Fruit fly (Drosophila melanogaster) whole organism, adult: ENCODE data around the gene CASK.

Experiments
- CG11617 ChIP-seq: fragments of 200-800 bp; sonication (Bioruptor generic); optimal IDR thresholded peaks from 2 replicates; lab custom pipeline; 2017; ENCODE audit warnings: mild to moderate bottlenecking, missing biosample characterization, missing genetic modification reagents, missing genetic modification characterization
- CG12768 ChIP-seq: fragments of 200-800 bp; sonication (Bioruptor generic); optimal IDR thresholded peaks from 2 replicates; lab custom pipeline; 2017; ENCODE audit warnings: missing biosample characterization, missing genetic modification characterization, mild to moderate bottlenecking, moderate library complexity, missing genetic modification reagents
- CG14711 ChIP-seq: fragments of 200-800 bp; sonication (Bioruptor generic); optimal IDR thresholded peaks from 2 replicates; lab custom pipeline; 2018; ENCODE audit warnings: missing biosample characterization, mild to moderate bottlenecking, missing genetic modification characterization, moderate library complexity
- CG1620 ChIP-seq: fragments of 200-800 bp; sonication (Bioruptor generic); optimal IDR thresholded peaks from 2 replicates; lab custom pipeline; 2016; ENCODE audit warnings: missing biosample characterization, missing genetic modification characterization
- CG33017 ChIP-seq: fragments of 200-800 bp; sonication (Bioruptor generic); optimal IDR thresholded peaks from 2 replicates; lab custom pipeline; 2018; ENCODE audit warnings: missing biosample characterization, mild to moderate bottlenecking, missing genetic modification characterization, moderate library complexity
- CG5204 ChIP-seq: fragments of 200-800 bp; sonication (Bioruptor generic); optimal IDR thresholded peaks from 2 replicates; lab custom pipeline; 2016; ENCODE audit warnings: missing biosample characterization, missing genetic modification characterization
- CG7045 ChIP-seq: fragments of 200-800 bp; sonication (Bioruptor generic); optimal IDR thresholded peaks from 2 replicates; lab custom pipeline; 2017; ENCODE audit warnings: missing biosample characterization, mild to moderate bottlenecking, missing genetic modification characterization
- CG7101 ChIP-seq: fragments of 200-800 bp; sonication (Bioruptor generic); optimal IDR thresholded peaks from 2 replicates; lab custom pipeline; 2018; ENCODE audit warnings: missing biosample characterization, mild to moderate bottlenecking, missing genetic modification characterization, moderate library complexity
- Clk ChIP-seq: fragments of 200-800 bp; sonication (Bioruptor generic); optimal IDR thresholded peaks from 2 replicates; lab custom pipeline; 2017; ENCODE audit warnings: missing biosample characterization, missing genetic modification characterization
- Crg-1 ChIP-seq: fragments of 200-800 bp; sonication (Bioruptor generic); optimal IDR thresholded peaks from 2 replicates; lab custom pipeline; 2016; ENCODE audit warnings: missing biosample characterization, missing genetic modification characterization
- Hr96 ChIP-seq: fragments of 200-800 bp; sonication (Bioruptor generic); optimal IDR thresholded peaks from 2 replicates; lab custom pipeline; 2016; ENCODE audit warnings: missing biosample characterization, missing genetic modification characterization
- Mnt ChIP-seq: fragments of 200-800 bp; sonication (Bioruptor generic); optimal IDR thresholded peaks from 2 replicates; lab custom pipeline; 2016; ENCODE audit warnings: missing biosample characterization, mild to moderate bottlenecking, missing genetic modification characterization
- bab1 ChIP-seq: fragments of 200-800 bp; sonication (Bioruptor generic); optimal IDR thresholded peaks from 3 replicates; lab custom pipeline; 2019; ENCODE audit warnings: missing biosample characterization, mild to moderate bottlenecking, missing genetic modification characterization, moderate library complexity
- cic ChIP-seq: fragments of 200-800 bp; sonication (Bioruptor generic); optimal IDR thresholded peaks from 2 replicates; lab custom pipeline; 2017; ENCODE audit warnings: missing biosample characterization, mild to moderate bottlenecking, missing genetic modification characterization, moderate library complexity
- cnc ChIP-seq, 2 experiments: fragments of >200 bp; optimal IDR thresholded peaks; 2 replicates each; lab custom pipeline; 2017
- kay ChIP-seq: fragments of 200-800 bp; sonication (Bioruptor generic); peaks from one replicate; lab custom pipeline; 2016; ENCODE audit warnings: missing biosample characterization, missing genetic modification characterization, borderline replicate concordance
- ovo ChIP-seq: fragments of 200-800 bp; sonication (Bioruptor generic); optimal IDR thresholded peaks from 2 replicates; lab custom pipeline; 2016; ENCODE audit warnings: missing biosample characterization, missing genetic modification characterization
- pad ChIP-seq: fragments of 200-800 bp; sonication (Bioruptor generic); optimal IDR thresholded peaks from 3 replicates; lab custom pipeline; 2017; ENCODE audit warnings: missing biosample characterization, missing genetic modification characterization, mild to moderate bottlenecking, moderate library complexity, missing genetic modification reagents
- tj ChIP-seq: fragments of 200-800 bp; sonication (Bioruptor generic); optimal IDR thresholded peaks from 3 replicates; lab custom pipeline; 2017; ENCODE audit warnings: missing biosample characterization, mild to moderate bottlenecking, missing genetic modification characterization, moderate library complexity

CASK gene

dm6 chr3R:21828785-21829486, 6.5 kb upstream of the CASK start:
- TF ChIP-seq pad (GFP tag; lab: Kevin White, UChicago) = no peak
- TF ChIP-seq CG5204 (GFP tag; lab: Kevin White, UChicago) = no peak
- no peak for TF ChIP-seq CG7045 (GFP tag; lab: Kevin White, UChicago)
- TF ChIP-seq CG12768 (GFP tag; lab: Kevin White, UChicago) = no peak
- TF ChIP-seq Clk (GFP tag; lab: Kevin White, UChicago) = no peak
- TF ChIP-seq Crg-1 (GFP tag; lab: Kevin White, UChicago) = no peak
- no peak for TF ChIP-seq bab1 (GFP tag; lab: Kevin White, UChicago)
- TF ChIP-seq kay (GFP tag; lab: Kevin White, UChicago) = no peak
- no peak for TF ChIP-seq Mnt (GFP tag; lab: Kevin White, UChicago)
- no peak for TF ChIP-seq CG1620 (GFP tag; lab: Kevin White, UChicago)
- TF ChIP-seq CG33017 = no peak
- TF ChIP-seq CG14711 (tag; lab: Kevin White, UChicago) = no peak
- no peak for TF ChIP-seq Hr96 (GFP tag; lab: Kevin White, UChicago)
- TF ChIP-seq cic (GFP tag; lab: Kevin White, UChicago) = no peak
- TF ChIP-seq cnc (optimal IDR thresholded peaks at IDR 0.05; lab: Kevin White, UChicago) = no peak

- TF ChIP-seq CG14711 (tag; lab: Kevin White, UChicago) = no peak
- no peak for TF ChIP-seq bab1 (GFP tag; lab: Kevin White, UChicago)
- no peak for TF ChIP-seq ovo
- TF ChIP-seq cnc (optimal IDR thresholded peaks at IDR 0.05; lab: Kevin White, UChicago) = no peak
- TF ChIP-seq Mnt (GFP tag; lab: Kevin White, UChicago) = no peak
- no peak for TF ChIP-seq CG7045 (GFP tag; lab: Kevin White, UChicago)
- no peak for TF ChIP-seq Hr96 (GFP tag; lab: Kevin White, UChicago)
- no peak for TF ChIP-seq Clk (GFP tag; lab: Kevin White, UChicago)
- no peak for TF ChIP-seq CG7101
- no peak for TF ChIP-seq pad (GFP tag; lab: Kevin White, UChicago)
- no peak for TF ChIP-seq CG11617 (GFP tag; lab: Kevin White, UChicago)
These were observed 5.6 kb upstream of the CASK start for dm6 chr3R:21828040-21828526.

dm6 chr3R:21827453-21828039, 5.1 kb upstream of the CASK start:
- TF ChIP-seq CG7101 (no peak), pad (GFP tag; lab: Kevin White, UChicago) (peak; percentile 55)

- TF ChIP-seq ovo (no peak), CG5204 (GFP tag; lab: Kevin White, UChicago) (no peak), CG14711 (tag; lab: Kevin White, UChicago) (no peak), Clk (GFP tag; lab: Kevin White, UChicago) (no peak), cic (GFP tag; lab: Kevin White, UChicago) (no peak), CG7101 (no peak), CG11617 (GFP tag; lab: Kevin White, UChicago) (no peak), Hr96 (GFP tag; lab: Kevin White, UChicago) (no peak), CG12768 (GFP tag; lab: Kevin White, UChicago) (no peak), kay (GFP tag; lab: Kevin White, UChicago) (no peak), bab1 (GFP tag; lab: Kevin White, UChicago) (no peak), CG1620 (GFP tag; lab: Kevin White, UChicago) (no peak), Mnt (GFP tag; lab: Kevin White, UChicago) (no peak), CG7045 (GFP tag; lab: Kevin White, UChicago) (no peak)
These were observed 3.5 kb upstream of the CASK start for dm6 chr3R:21825775-21826558.

dm6 chr3R:21825140-21825539, 2.7 kb upstream of the CASK start:
- TF ChIP-seq cic (GFP tag; lab: Kevin White, UChicago) (no peak), CG7101 (peak; percentile 30)

- TF ChIP-seq CG7045 (GFP tag; lab: Kevin White, UChicago) (no peak), Clk (GFP tag; lab: Kevin White, UChicago) (no peak), tj (GFP tag; lab: Kevin White, UChicago) (no peak), Mnt (GFP tag; lab: Kevin White, UChicago) (no peak), CG5204 (GFP tag; lab: Kevin White, UChicago) (no peak)
These were observed 2.0 kb upstream of the CASK start for dm6 chr3R:21824407-21825006.
